Fruit fly (Drosophila melanogaster) whole organism, adult: ENCODE measurements around the gene Bruce.

Experiments
- CG11617 ChIP-seq: fragments of 200-800 bp; sonication (Bioruptor generic); optimal IDR thresholded peaks from 2 replicates; lab custom pipeline; 2017; ENCODE audit warnings: mild to moderate bottlenecking, missing biosample characterization, missing genetic modification reagents, missing genetic modification characterization
- CG12768 ChIP-seq: fragments of 200-800 bp; sonication (Bioruptor generic); optimal IDR thresholded peaks from 2 replicates; lab custom pipeline; 2017; ENCODE audit warnings: missing biosample characterization, missing genetic modification characterization, mild to moderate bottlenecking, moderate library complexity, missing genetic modification reagents
- CG14711 ChIP-seq: fragments of 200-800 bp; sonication (Bioruptor generic); optimal IDR thresholded peaks from 2 replicates; lab custom pipeline; 2018; ENCODE audit warnings: missing biosample characterization, mild to moderate bottlenecking, missing genetic modification characterization, moderate library complexity
- CG1620 ChIP-seq: fragments of 200-800 bp; sonication (Bioruptor generic); optimal IDR thresholded peaks from 2 replicates; lab custom pipeline; 2016; ENCODE audit warnings: missing biosample characterization, missing genetic modification characterization
- CG33017 ChIP-seq: fragments of 200-800 bp; sonication (Bioruptor generic); optimal IDR thresholded peaks from 2 replicates; lab custom pipeline; 2018; ENCODE audit warnings: missing biosample characterization, mild to moderate bottlenecking, missing genetic modification characterization, moderate library complexity
- CG5204 ChIP-seq: fragments of 200-800 bp; sonication (Bioruptor generic); optimal IDR thresholded peaks from 2 replicates; lab custom pipeline; 2016; ENCODE audit warnings: missing biosample characterization, missing genetic modification characterization
- CG7045 ChIP-seq: fragments of 200-800 bp; sonication (Bioruptor generic); optimal IDR thresholded peaks from 2 replicates; lab custom pipeline; 2017; ENCODE audit warnings: missing biosample characterization, mild to moderate bottlenecking, missing genetic modification characterization
- CG7101 ChIP-seq: fragments of 200-800 bp; sonication (Bioruptor generic); optimal IDR thresholded peaks from 2 replicates; lab custom pipeline; 2018; ENCODE audit warnings: missing biosample characterization, mild to moderate bottlenecking, missing genetic modification characterization, moderate library complexity
- Clk ChIP-seq: fragments of 200-800 bp; sonication (Bioruptor generic); optimal IDR thresholded peaks from 2 replicates; lab custom pipeline; 2017; ENCODE audit warnings: missing biosample characterization, missing genetic modification characterization
- Crg-1 ChIP-seq: fragments of 200-800 bp; sonication (Bioruptor generic); optimal IDR thresholded peaks from 2 replicates; lab custom pipeline; 2016; ENCODE audit warnings: missing biosample characterization, missing genetic modification characterization
- Hr96 ChIP-seq: fragments of 200-800 bp; sonication (Bioruptor generic); optimal IDR thresholded peaks from 2 replicates; lab custom pipeline; 2016; ENCODE audit warnings: missing biosample characterization, missing genetic modification characterization
- Mnt ChIP-seq: fragments of 200-800 bp; sonication (Bioruptor generic); optimal IDR thresholded peaks from 2 replicates; lab custom pipeline; 2016; ENCODE audit warnings: missing biosample characterization, mild to moderate bottlenecking, missing genetic modification characterization
- bab1 ChIP-seq: fragments of 200-800 bp; sonication (Bioruptor generic); optimal IDR thresholded peaks from 3 replicates; lab custom pipeline; 2019; ENCODE audit warnings: missing biosample characterization, mild to moderate bottlenecking, missing genetic modification characterization, moderate library complexity
- cic ChIP-seq: fragments of 200-800 bp; sonication (Bioruptor generic); optimal IDR thresholded peaks from 2 replicates; lab custom pipeline; 2017; ENCODE audit warnings: missing biosample characterization, mild to moderate bottlenecking, missing genetic modification characterization, moderate library complexity
- cnc ChIP-seq, 2 experiments: fragments of >200 bp; optimal IDR thresholded peaks; 2 replicates each; lab custom pipeline; 2017
- kay ChIP-seq: fragments of 200-800 bp; sonication (Bioruptor generic); peaks from one replicate; lab custom pipeline; 2016; ENCODE audit warnings: missing biosample characterization, missing genetic modification characterization, borderline replicate concordance
- ovo ChIP-seq: fragments of 200-800 bp; sonication (Bioruptor generic); optimal IDR thresholded peaks from 2 replicates; lab custom pipeline; 2016; ENCODE audit warnings: missing biosample characterization, missing genetic modification characterization
- pad ChIP-seq: fragments of 200-800 bp; sonication (Bioruptor generic); optimal IDR thresholded peaks from 3 replicates; lab custom pipeline; 2017; ENCODE audit warnings: missing biosample characterization, missing genetic modification characterization, mild to moderate bottlenecking, moderate library complexity, missing genetic modification reagents
- tj ChIP-seq: fragments of 200-800 bp; sonication (Bioruptor generic); optimal IDR thresholded peaks from 3 replicates; lab custom pipeline; 2017; ENCODE audit warnings: missing biosample characterization, mild to moderate bottlenecking, missing genetic modification characterization, moderate library complexity
- toe ChIP-seq: fragments of 200-800 bp; sonication (Bioruptor generic); optimal IDR thresholded peaks from 2 replicates; lab custom pipeline; 2016; ENCODE audit warnings: missing biosample characterization, missing genetic modification characterization

Bruce gene

dm6 chr3R:10284169-10284568 is 47.0 kb downstream of the Bruce start:
- TF ChIP-seq kay (GFP tag; lab: Kevin White, UChicago) (peak; percentile 1), toe (GFP tag; lab: Kevin White, UChicago) (no peak), CG33017 (no peak)

dm6 chr3R:10283114-10283513 is 48.0 kb downstream of the Bruce start:
- TF ChIP-seq CG11617 (GFP tag; lab: Kevin White, UChicago) = no peak
- no peak for TF ChIP-seq Crg-1 (GFP tag; lab: Kevin White, UChicago)
- TF ChIP-seq Mnt (GFP tag; lab: Kevin White, UChicago) = no peak
- no peak for TF ChIP-seq toe (GFP tag; lab: Kevin White, UChicago)
- no peak for TF ChIP-seq CG7101 (tag; lab: Kevin White, UChicago)
- no peak for TF ChIP-seq Hr96 (GFP tag; lab: Kevin White, UChicago)
- TF ChIP-seq cnc (optimal IDR thresholded peaks at IDR 0.05; lab: Kevin White, UChicago) = no peak
- TF ChIP-seq CG7045 = no peak
- TF ChIP-seq CG1620 (GFP tag; lab: Kevin White, UChicago) = no peak
- TF ChIP-seq cic = no peak
- TF ChIP-seq tj (GFP tag; lab: Kevin White, UChicago) = no peak
- no peak for TF ChIP-seq CG5204 (GFP tag; lab: Kevin White, UChicago)
- no peak for TF ChIP-seq CG12768 (GFP tag; lab: Kevin White, UChicago)

dm6 chr3R:10282077-10282476 is 49.1 kb downstream of the Bruce start:
- no peak for TF ChIP-seq cnc (optimal IDR thresholded peaks at IDR 0.05; lab: Kevin White, UChicago)
- TF ChIP-seq kay (GFP tag; lab: Kevin White, UChicago) = peak; percentile 5
- TF ChIP-seq tj (GFP tag; lab: Kevin White, UChicago) = peak; percentile 2
- no peak for TF ChIP-seq CG14711 (tag; lab: Kevin White, UChicago)
- no peak for TF ChIP-seq pad
- no peak for TF ChIP-seq CG7101 (tag; lab: Kevin White, UChicago)
- no peak for TF ChIP-seq CG11617 (GFP tag; lab: Kevin White, UChicago)
- no peak for TF ChIP-seq CG7045
- TF ChIP-seq CG12768 (GFP tag; lab: Kevin White, UChicago) = no peak
- TF ChIP-seq CG33017 = no peak
- no peak for TF ChIP-seq Crg-1 (GFP tag; lab: Kevin White, UChicago)
- no peak for TF ChIP-seq toe (GFP tag; lab: Kevin White, UChicago)
- no peak for TF ChIP-seq CG5204 (GFP tag; lab: Kevin White, UChicago)
- no peak for TF ChIP-seq ovo (GFP tag; lab: Kevin White, UChicago)
- no peak for TF ChIP-seq Mnt (GFP tag; lab: Kevin White, UChicago)

dm6 chr3R:10276002-10276401 is 55.2 kb downstream of the Bruce start:
- no peak for TF ChIP-seq cnc (optimal IDR thresholded peaks at IDR 0.05; lab: Kevin White, UChicago)

- no peak for TF ChIP-seq kay (GFP tag; lab: Kevin White, UChicago)
- no peak for TF ChIP-seq toe (GFP tag; lab: Kevin White, UChicago)
- TF ChIP-seq Clk (GFP tag; lab: Kevin White, UChicago) = no peak
- no peak for TF ChIP-seq CG7101 (tag; lab: Kevin White, UChicago)
- TF ChIP-seq pad = no peak
- no peak for TF ChIP-seq CG33017
- TF ChIP-seq cnc (optimal IDR thresholded peaks at IDR 0.05; lab: Kevin White, UChicago) = no peak
- no peak for TF ChIP-seq tj (GFP tag; lab: Kevin White, UChicago)
- no peak for TF ChIP-seq cic
Observed at dm6 chr3R:10274829-10275228, 56.3 kb downstream of the Bruce start.

dm6 chr3R:10274306-10274705 is 56.8 kb downstream of the Bruce start:
- TF ChIP-seq CG12768 (GFP tag; lab: Kevin White, UChicago) (no peak), Crg-1 (GFP tag; lab: Kevin White, UChicago) (no peak), toe (GFP tag; lab: Kevin White, UChicago) (no peak), ovo (GFP tag; lab: Kevin White, UChicago) (no peak), CG5204 (GFP tag; lab: Kevin White, UChicago) (no peak), pad (no peak), CG7045 (no peak), cnc (optimal IDR thresholded peaks at IDR 0.05; lab: Kevin White, UChicago) (no peak), CG11617 (GFP tag; lab: Kevin White, UChicago) (no peak), tj (GFP tag; lab: Kevin White, UChicago) (no peak), CG1620 (GFP tag; lab: Kevin White, UChicago) (no peak), CG7101 (tag; lab: Kevin White, UChicago) (no peak), Mnt (GFP tag; lab: Kevin White, UChicago) (no peak), CG33017 (no peak), CG14711 (tag; lab: Kevin White, UChicago) (no peak), kay (GFP tag; lab: Kevin White, UChicago) (no peak), cic (no peak), bab1 (GFP tag; lab: Kevin White, UChicago) (no peak), Hr96 (GFP tag; lab: Kevin White, UChicago) (no peak), Clk (GFP tag; lab: Kevin White, UChicago) (no peak)

dm6 chr3R:10272695-10273094 is 58.5 kb downstream of the Bruce start:
- TF ChIP-seq CG7045 = no peak
- TF ChIP-seq CG33017 = no peak
- TF ChIP-seq pad = no peak
- no peak for TF ChIP-seq toe (GFP tag; lab: Kevin White, UChicago)
- TF ChIP-seq Hr96 (GFP tag; lab: Kevin White, UChicago) = no peak
- no peak for TF ChIP-seq kay (GFP tag; lab: Kevin White, UChicago)
- no peak for TF ChIP-seq CG12768 (GFP tag; lab: Kevin White, UChicago)
